Worm (Caenorhabditis elegans) whole organism, late embryonic: ENCODE measurements around the gene R13D11.4.

Experiments
- C08G9.2 ChIP-seq: sonication (generic microtip); optimal IDR thresholded peaks from 2 replicates; lab custom pipeline; 2016; ENCODE audit warnings: mild to moderate bottlenecking, missing genetic modification characterization, moderate library complexity, missing compliant biosample characterization
- K02D7.2 ChIP-seq: sonication (generic microtip); optimal IDR thresholded peaks from 2 replicates; lab custom pipeline; 2017; ENCODE audit warnings: mild to moderate bottlenecking, missing genetic modification characterization, missing compliant biosample characterization
- K09A11.1 ChIP-seq: sonication (generic microtip); optimal IDR thresholded peaks from 2 replicates; lab custom pipeline; 2017; ENCODE audit warnings: antibody characterized with exemption, mild to moderate bottlenecking, missing genetic modification characterization, missing compliant biosample characterization; ENCODE audit not compliant: insufficient read depth
- ahr-1 ChIP-seq: sonication (generic microtip); optimal IDR thresholded peaks from 2 replicates; lab custom pipeline; 2016; ENCODE audit warnings: missing genetic modification characterization, missing compliant biosample characterization
- ama-1 ChIP-seq: fragments of 150-350 bp; optimal IDR thresholded peaks from 2 replicates; lab custom pipeline; 2014
- ceh-18 ChIP-seq: sonication (generic microtip); optimal IDR thresholded peaks from 2 replicates; lab custom pipeline; 2016; ENCODE audit warnings: missing genetic modification characterization, missing compliant biosample characterization
- ceh-19 ChIP-seq: fragments of 200-800 bp; sonication (Bioruptor generic); optimal IDR thresholded peaks from 2 replicates; lab custom pipeline; 2018; ENCODE audit warnings: mild to moderate bottlenecking, missing genetic modification characterization, missing compliant biosample characterization
- ceh-2 ChIP-seq: sonication (generic microtip); optimal IDR thresholded peaks from 2 replicates; lab custom pipeline; 2016; ENCODE audit warnings: missing genotype, missing genetic modification characterization, missing compliant biosample characterization
- ceh-22 ChIP-seq: sonication (generic microtip); optimal IDR thresholded peaks from 2 replicates; lab custom pipeline; 2017; ENCODE audit warnings: missing biosample characterization, missing genetic modification characterization
- ceh-24 ChIP-seq: sonication (generic microtip); optimal IDR thresholded peaks from 2 replicates; lab custom pipeline; 2016; ENCODE audit warnings: mild to moderate bottlenecking, missing genetic modification characterization, missing compliant biosample characterization
- ceh-30 ChIP-seq: fragments of 150-350 bp; optimal IDR thresholded peaks from 2 replicates; lab custom pipeline; 2014; ENCODE audit warnings: missing biosample characterization, missing genetic modification characterization
- ceh-45 ChIP-seq: fragments of 200-800 bp; sonication (Bioruptor generic); IDR thresholded peaks from 2 replicates; pipeline ENCODE4 v1.3.6; 2022; ENCODE audit warnings: missing genetic modification reagents, missing genetic modification characterization, missing compliant biosample characterization
- ceh-9 ChIP-seq: sonication (generic microtip); optimal IDR thresholded peaks from 2 replicates; lab custom pipeline; 2016; ENCODE audit warnings: mild to moderate bottlenecking, missing genetic modification characterization, inconsistent platforms, missing compliant biosample characterization
- che-1 ChIP-seq: sonication (generic microtip); optimal IDR thresholded peaks from 2 replicates; lab custom pipeline; 2016; ENCODE audit warnings: mild to moderate bottlenecking, missing genetic modification characterization, missing compliant biosample characterization
- dmd-4 ChIP-seq: sonication (generic microtip); optimal IDR thresholded peaks from 2 replicates; lab custom pipeline; 2016; ENCODE audit warnings: borderline replicate concordance, missing genetic modification characterization, missing compliant biosample characterization
- dve-1 ChIP-seq: sonication (generic microtip); optimal IDR thresholded peaks from 2 replicates; lab custom pipeline; 2017; ENCODE audit warnings: antibody characterized with exemption, mild to moderate bottlenecking, missing genetic modification characterization, missing compliant biosample characterization
- elt-4 ChIP-seq: sonication (generic microtip); optimal IDR thresholded peaks from 2 replicates; lab custom pipeline; 2016; ENCODE audit warnings: missing genetic modification characterization, missing compliant biosample characterization
- fax-1 ChIP-seq: sonication (generic microtip); optimal IDR thresholded peaks from 2 replicates; lab custom pipeline; 2016; ENCODE audit warnings: missing genotype, missing genetic modification characterization, missing compliant biosample characterization
- fkh-10 ChIP-seq: fragments of 150-350 bp; optimal IDR thresholded peaks from 2 replicates; lab custom pipeline; 2014; ENCODE audit warnings: missing biosample characterization, missing genetic modification reagents, missing genetic modification characterization
- fkh-6 ChIP-seq: sonication (generic microtip); optimal IDR thresholded peaks from 2 replicates; lab custom pipeline; 2016; ENCODE audit warnings: missing genetic modification characterization, missing compliant biosample characterization
- gmeb-2 ChIP-seq: sonication (generic microtip); optimal IDR thresholded peaks from 2 replicates; lab custom pipeline; 2016; ENCODE audit warnings: missing genetic modification characterization, inconsistent platforms, missing compliant biosample characterization
- hlh-13 ChIP-seq: fragments of 200-800 bp; sonication (Bioruptor generic); optimal IDR thresholded peaks from 2 replicates; lab custom pipeline; 2018; ENCODE audit warnings: mild to moderate bottlenecking, missing genetic modification characterization, missing compliant biosample characterization
- hlh-15 ChIP-seq: sonication (generic microtip); optimal IDR thresholded peaks from 2 replicates; lab custom pipeline; 2016; ENCODE audit warnings: missing genetic modification characterization, missing compliant biosample characterization
- hlh-6 ChIP-seq: sonication (generic microtip); optimal IDR thresholded peaks from 2 replicates; lab custom pipeline; 2016; ENCODE audit warnings: missing genotype, missing genetic modification characterization, missing compliant biosample characterization
- lim-6 ChIP-seq: sonication (generic microtip); optimal IDR thresholded peaks from 2 replicates; lab custom pipeline; 2016; ENCODE audit warnings: missing genetic modification characterization, missing compliant biosample characterization
- lin-11 ChIP-seq: fragments of 200-800 bp; sonication (Bioruptor generic); optimal IDR thresholded peaks from 2 replicates; lab custom pipeline; 2018; ENCODE audit warnings: mild to moderate bottlenecking, missing genetic modification characterization, missing compliant biosample characterization
- mec-3 ChIP-seq: sonication (generic microtip); optimal IDR thresholded peaks from 2 replicates; lab custom pipeline; 2016; ENCODE audit warnings: borderline replicate concordance, missing genetic modification characterization, missing compliant biosample characterization
- nfya-1 ChIP-seq: sonication (generic microtip); optimal IDR thresholded peaks from 2 replicates; lab custom pipeline; 2017; ENCODE audit warnings: missing genetic modification characterization, mild to moderate bottlenecking, missing compliant biosample characterization, antibody characterized with exemption, moderate library complexity
- pag-3 ChIP-seq: sonication (generic microtip); optimal IDR thresholded peaks from 2 replicates; lab custom pipeline; 2016; ENCODE audit warnings: missing compliant biosample characterization, missing genetic modification characterization, borderline replicate concordance
- pax-1 ChIP-seq: fragments of 150-350 bp; optimal IDR thresholded peaks from 2 replicates; lab custom pipeline; 2014; ENCODE audit warnings: missing biosample characterization, missing genetic modification characterization
- pha-2 ChIP-seq: sonication (generic microtip); optimal IDR thresholded peaks from 2 replicates; lab custom pipeline; 2017; ENCODE audit warnings: mild to moderate bottlenecking, missing genetic modification characterization, missing compliant biosample characterization
- pha-4 ChIP-seq: fragments of 150-350 bp; optimal IDR thresholded peaks from 2 replicates; lab custom pipeline; 2018; ENCODE audit warnings: missing biosample characterization, missing genetic modification reagents, missing genetic modification characterization
- pqm-1 ChIP-seq: sonication (generic microtip); optimal IDR thresholded peaks from 2 replicates; lab custom pipeline; 2016; ENCODE audit warnings: missing genetic modification characterization, missing compliant biosample characterization
- pros-1 ChIP-seq: fragments of 150-350 bp; optimal IDR thresholded peaks from 2 replicates; lab custom pipeline; 2014; ENCODE audit warnings: missing biosample characterization, missing genetic modification reagents, missing genetic modification characterization
- ref-2 ChIP-seq: sonication (generic microtip); optimal IDR thresholded peaks from 2 replicates; lab custom pipeline; 2016; ENCODE audit warnings: missing genetic modification characterization, missing compliant biosample characterization
- rnt-1 ChIP-seq: sonication (generic microtip); optimal IDR thresholded peaks from 2 replicates; lab custom pipeline; 2016; ENCODE audit warnings: missing genetic modification characterization, missing compliant biosample characterization
- sdc-2 ChIP-seq: sonication (generic microtip); optimal IDR thresholded peaks from 2 replicates; lab custom pipeline; 2016; ENCODE audit warnings: missing genotype, missing genetic modification characterization, missing compliant biosample characterization
- sox-2 ChIP-seq: fragments of 200-800 bp; sonication (Bioruptor generic); IDR thresholded peaks from 2 replicates; pipeline ENCODE4 v1.3.6; 2022; ENCODE audit warnings: missing genetic modification reagents, missing genetic modification characterization, missing compliant biosample characterization
- sox-4 ChIP-seq: sonication (generic microtip); optimal IDR thresholded peaks from 2 replicates; lab custom pipeline; 2017; ENCODE audit warnings: mild to moderate bottlenecking, missing genetic modification characterization, inconsistent platforms, missing compliant biosample characterization
- syd-9 ChIP-seq: sonication (generic microtip); optimal IDR thresholded peaks from 2 replicates; lab custom pipeline; 2016; ENCODE audit warnings: mild to moderate bottlenecking, missing genetic modification characterization, moderate library complexity, missing compliant biosample characterization
- tbx-2 ChIP-seq: sonication (generic microtip); optimal IDR thresholded peaks from 2 replicates; lab custom pipeline; 2016; ENCODE audit warnings: missing genetic modification characterization, missing compliant biosample characterization
- tbx-7 ChIP-seq: sonication (generic microtip); optimal IDR thresholded peaks from 2 replicates; lab custom pipeline; 2016; ENCODE audit warnings: missing genotype, missing genetic modification characterization, missing compliant biosample characterization
- unc-42 ChIP-seq: sonication (generic microtip); optimal IDR thresholded peaks from 2 replicates; lab custom pipeline; 2016; ENCODE audit warnings: missing genotype, missing genetic modification characterization, missing compliant biosample characterization
- zip-5 ChIP-seq: sonication (generic microtip); optimal IDR thresholded peaks from 2 replicates; lab custom pipeline; 2016; ENCODE audit warnings: missing genetic modification characterization, missing compliant biosample characterization

R13D11.4 gene

ce11 chrV:778339-778738 is 32.3 kb upstream of the R13D11.4 start, which contains the start of gene srbc-59:
Gene srbc-59, plus strand, starts transcription at chrV:778639.
- TF ChIP-seq tbx-7 (tag; lab: Kevin White, UChicago) (no peak), elt-4 (tag; lab: Kevin White, UChicago) (no peak), pros-1 (tag; lab: Kevin White, UChicago) (no peak), sox-4 (no peak), pax-1 (no peak), sox-2 (no peak), hlh-6 (tag; lab: Kevin White, UChicago) (no peak), fkh-10 (no peak), fkh-6 (tag; lab: Kevin White, UChicago) (no peak)

DNA sequence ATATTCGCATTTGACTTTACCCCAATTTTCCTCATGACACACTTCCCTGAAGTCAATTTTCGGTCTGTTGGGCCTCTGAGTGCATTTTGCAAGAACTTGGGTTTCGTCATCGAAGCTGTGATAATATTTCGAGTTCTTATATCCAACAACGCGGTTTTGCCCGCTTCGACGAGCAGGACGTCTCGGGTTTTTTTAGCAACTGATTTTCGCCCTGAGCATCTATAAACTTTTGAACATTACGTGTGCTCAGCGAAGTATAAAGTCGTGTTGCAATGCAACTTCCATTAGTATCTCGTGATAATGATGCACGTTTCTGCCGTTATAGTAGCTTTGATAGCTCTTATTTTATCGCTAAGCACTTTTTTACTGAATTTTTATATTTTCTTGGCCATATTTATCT is 30.6 kb upstream of the R13D11.4 start, which contains the start of gene srbc-60:
srbc-60 (plus strand) TSS at position 301 of the 400 bp plus-strand sequence.
- TF ChIP-seq tbx-7 (tag; lab: Kevin White, UChicago) = no peak
- no peak for TF ChIP-seq ceh-9 (tag; lab: Kevin White, UChicago)
- no peak for TF ChIP-seq K09A11.1 (tag; lab: Kevin White, UChicago)
- TF ChIP-seq hlh-15 (tag; lab: Kevin White, UChicago) = no peak
- TF ChIP-seq ref-2 (tag; lab: Kevin White, UChicago) = no peak
- TF ChIP-seq ceh-2 (tag; lab: Kevin White, UChicago) = no peak
- no peak for TF ChIP-seq dmd-4 (tag; lab: Kevin White, UChicago)
- TF ChIP-seq che-1 (tag; lab: Kevin White, UChicago) = no peak
- TF ChIP-seq ceh-24 (tag; lab: Kevin White, UChicago) = no peak
- TF ChIP-seq pha-4 (tag; lab: Kevin White, UChicago) = no peak
- TF ChIP-seq pqm-1 = no peak
- no peak for TF ChIP-seq nfya-1 (tag; lab: Kevin White, UChicago)
- no peak for TF ChIP-seq sdc-2
- no peak for TF ChIP-seq ceh-18
- TF ChIP-seq mec-3 (tag; lab: Kevin White, UChicago) = no peak
- TF ChIP-seq lin-11 = no peak

DNA sequence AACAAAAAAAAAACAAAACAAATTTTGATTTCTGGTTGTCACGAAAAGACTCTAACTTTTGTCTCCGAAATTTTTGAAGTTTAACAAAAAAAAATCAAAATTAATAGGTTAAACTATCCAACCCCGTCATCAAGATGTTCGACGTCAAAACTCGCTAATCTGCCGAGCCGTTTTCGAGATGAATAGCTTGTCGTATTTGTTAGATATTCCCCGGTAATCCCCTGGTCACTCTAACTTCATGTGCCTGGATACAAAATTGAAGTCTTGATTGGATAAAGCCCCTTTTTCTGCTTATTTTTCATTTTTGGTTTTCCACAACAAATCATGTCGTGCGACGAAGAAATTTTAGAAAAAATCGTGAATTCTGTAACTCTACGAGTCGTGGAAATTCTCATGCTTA is 28.2 kb upstream of the R13D11.4 start, which contains the start of gene srab-16:
srab-16 (plus strand) TSS at position 301 of the 400 bp plus-strand sequence.
- TF ChIP-seq pha-2 (no peak), che-1 (tag; lab: Kevin White, UChicago) (no peak), K02D7.2 (tag; lab: Kevin White, UChicago) (no peak), hlh-13 (GFP tag; lab: Kevin White, UChicago) (no peak), hlh-15 (tag; lab: Kevin White, UChicago) (no peak), gmeb-2 (tag; lab: Kevin White, UChicago) (no peak), ceh-24 (tag; lab: Kevin White, UChicago) (no peak), mec-3 (tag; lab: Kevin White, UChicago) (no peak), C08G9.2 (tag; lab: Kevin White, UChicago) (no peak), fax-1 (tag; lab: Kevin White, UChicago) (no peak), lim-6 (tag; lab: Kevin White, UChicago) (no peak), ceh-30 (no peak), pag-3 (tag; lab: Kevin White, UChicago) (no peak), ceh-18 (no peak), dve-1 (no peak), lin-11 (no peak), ceh-45 (GFP tag; lab: Robert Waterston, UW) (no peak), tbx-2 (tag; lab: Kevin White, UChicago) (no peak)

DNA sequence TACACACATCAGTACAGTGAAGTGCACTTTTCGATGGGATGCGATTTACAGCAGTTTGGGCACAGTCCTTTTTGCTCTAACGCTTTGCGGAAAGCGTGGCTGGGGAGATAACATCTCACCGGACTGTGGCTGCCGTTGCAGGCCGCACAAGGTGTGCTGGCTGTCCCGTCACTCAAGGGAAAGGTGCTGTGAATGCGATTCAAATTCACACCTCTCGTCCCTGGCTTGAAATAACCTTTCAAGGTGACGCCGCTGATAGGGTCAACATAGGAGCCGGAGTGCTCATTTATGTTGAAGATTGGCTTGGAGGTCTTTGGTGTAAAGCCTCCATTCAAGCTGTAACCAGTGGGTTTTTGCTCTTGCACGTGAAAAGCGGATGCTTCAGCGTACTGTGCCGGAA is 16.5 kb upstream of the R13D11.4 start:
- no peak for TF ChIP-seq lin-11
- no peak for TF ChIP-seq rnt-1 (tag; lab: Kevin White, UChicago)
- no peak for TF ChIP-seq ama-1 (lab: Kevin White, UChicago)
- no peak for TF ChIP-seq zip-5 (tag; lab: Kevin White, UChicago)
- TF ChIP-seq ref-2 (tag; lab: Kevin White, UChicago) = no peak
- TF ChIP-seq ceh-18 = no peak
- TF ChIP-seq tbx-7 (tag; lab: Kevin White, UChicago) = no peak
- no peak for TF ChIP-seq unc-42
- TF ChIP-seq nfya-1 (tag; lab: Kevin White, UChicago) = no peak
- TF ChIP-seq ceh-19 (GFP tag; lab: Kevin White, UChicago) = no peak
- no peak for TF ChIP-seq ceh-30
- TF ChIP-seq C08G9.2 (tag; lab: Kevin White, UChicago) = no peak
- no peak for TF ChIP-seq dve-1
- TF ChIP-seq K02D7.2 (tag; lab: Kevin White, UChicago) = no peak
- no peak for TF ChIP-seq syd-9
- TF ChIP-seq ahr-1 (tag; lab: Kevin White, UChicago) = no peak
- no peak for TF ChIP-seq fax-1 (tag; lab: Kevin White, UChicago)
- TF ChIP-seq ceh-22 = no peak
- no peak for TF ChIP-seq gmeb-2 (tag; lab: Kevin White, UChicago)
